Fruit fly (Drosophila melanogaster) whole organism, embryonic: ENCODE results near the gene RpL28.

Experiments used
- Awh ChIP-seq: fragments of 200-800 bp; sonication (Bioruptor generic); IDR thresholded peaks from 2 replicates; pipeline ENCODE4, ENCODE4 v1.3.6; 2022; ENCODE audit warnings: missing biosample characterization, missing genetic modification characterization
- CG10543 ChIP-seq: fragments of 200-800 bp; sonication (Bioruptor generic); optimal IDR thresholded peaks from 3 replicates; lab custom pipeline; 2017; ENCODE audit warnings: missing biosample characterization, mild to moderate bottlenecking, missing genetic modification characterization, moderate library complexity
- CG11247 ChIP-seq: fragments of 200-800 bp; sonication (Bioruptor generic); IDR thresholded peaks from 2 replicates; pipeline ENCODE4 v1.3.6; 2022; ENCODE audit warnings: missing biosample characterization, missing genetic modification characterization
- CG11560 ChIP-seq: fragments of 200-800 bp; sonication (Bioruptor generic); IDR thresholded peaks from 3 replicates; pipeline ENCODE4 v1.3.6; 2022; ENCODE audit warnings: missing biosample characterization, missing genetic modification characterization
- CG13123 ChIP-seq: fragments of 200-800 bp; sonication (Bioruptor generic); optimal IDR thresholded peaks from 2 replicates; lab custom pipeline; 2016; ENCODE audit warnings: missing biosample characterization, missing genetic modification characterization
- CG14667 ChIP-seq: fragments of 200-800 bp; sonication (Bioruptor generic); IDR thresholded peaks from 2 replicates; pipeline ENCODE4 v1.3.6; 2022; ENCODE audit warnings: missing biosample characterization, missing genetic modification characterization
- CG14860 ChIP-seq: fragments of 200-800 bp; sonication (Bioruptor generic); IDR thresholded peaks from 3 replicates; pipeline ENCODE4 v1.3.6; 2022; ENCODE audit warnings: missing biosample characterization, missing genetic modification characterization; ENCODE audit not compliant: partially characterized antibody
- CG15269 ChIP-seq: fragments of 200-800 bp; sonication (Bioruptor generic); optimal IDR thresholded peaks from 2 replicates; lab custom pipeline; 2018; ENCODE audit warnings: missing biosample characterization, mild to moderate bottlenecking, missing genetic modification characterization, moderate library complexity
- CG17359 ChIP-seq: fragments of 200-800 bp; sonication (Bioruptor generic); optimal IDR thresholded peaks from 3 replicates; lab custom pipeline; 2018; ENCODE audit warnings: missing biosample characterization, mild to moderate bottlenecking, missing genetic modification characterization, moderate library complexity
- CG17361 ChIP-seq: fragments of 200-800 bp; sonication (Bioruptor generic); IDR thresholded peaks from 3 replicates; pipeline ENCODE4 v1.3.6; 2022; ENCODE audit warnings: missing biosample characterization, missing genetic modification characterization
- CG17568 ChIP-seq: fragments of 200-800 bp; sonication (Bioruptor generic); optimal IDR thresholded peaks from 2 replicates; lab custom pipeline; 2018; ENCODE audit warnings: missing biosample characterization, mild to moderate bottlenecking, missing genetic modification characterization, moderate library complexity
- CG17829 ChIP-seq: fragments of 200-800 bp; optimal IDR thresholded peaks from 2 replicates; lab custom pipeline; 2019; ENCODE audit warnings: missing biosample characterization, mild to moderate bottlenecking, missing genetic modification characterization, moderate library complexity
- CG1792 ChIP-seq: fragments of 200-800 bp; sonication (Bioruptor generic); optimal IDR thresholded peaks from 2 replicates; lab custom pipeline; 2016; ENCODE audit warnings: missing biosample characterization, missing genetic modification characterization
- CG31365 ChIP-seq: fragments of 200-800 bp; sonication (Bioruptor generic); optimal IDR thresholded peaks from 2 replicates; lab custom pipeline; 2018; ENCODE audit warnings: missing biosample characterization, mild to moderate bottlenecking, missing genetic modification characterization
- CG4328 ChIP-seq: fragments of 200-800 bp; sonication (Bioruptor generic); optimal IDR thresholded peaks from 3 replicates; lab custom pipeline; 2017; ENCODE audit warnings: missing biosample characterization, missing genetic modification reagents, missing genetic modification characterization
- CG4404 ChIP-seq: fragments of 200-800 bp; sonication (Bioruptor generic); IDR thresholded peaks from 2 replicates; pipeline ENCODE4 v1.3.6; 2022; ENCODE audit warnings: missing biosample characterization, missing genetic modification characterization
- CG6765 ChIP-seq: fragments of 200-800 bp; sonication (Bioruptor generic); optimal IDR thresholded peaks from 3 replicates; lab custom pipeline; 2017; ENCODE audit warnings: missing biosample characterization, mild to moderate bottlenecking, missing genetic modification characterization
- CG7928 ChIP-seq: fragments of 200-800 bp; sonication (Bioruptor generic); optimal IDR thresholded peaks from 2 replicates; lab custom pipeline; 2017; ENCODE audit warnings: missing biosample characterization, mild to moderate bottlenecking, missing genetic modification characterization
- CG8089 ChIP-seq: fragments of 200-800 bp; sonication (Bioruptor generic); optimal IDR thresholded peaks from 3 replicates; lab custom pipeline; 2016; ENCODE audit warnings: missing biosample characterization, missing genetic modification characterization
- CG8281 ChIP-seq: fragments of 200-800 bp; sonication (Bioruptor generic); optimal IDR thresholded peaks from 2 replicates; lab custom pipeline; 2018; ENCODE audit warnings: missing biosample characterization, mild to moderate bottlenecking, missing genetic modification characterization, moderate library complexity
- CrebB ChIP-seq: fragments of 200-800 bp; sonication (Bioruptor generic); optimal IDR thresholded peaks from 3 replicates; lab custom pipeline; 2018; ENCODE audit warnings: missing biosample characterization, mild to moderate bottlenecking, missing genetic modification characterization
- Deaf1 ChIP-seq: fragments of 200-800 bp; optimal IDR thresholded peaks from 3 replicates; lab custom pipeline; 2019; ENCODE audit warnings: missing biosample characterization, mild to moderate bottlenecking, missing genetic modification characterization, moderate library complexity
- Fer3 ChIP-seq: fragments of 200-800 bp; sonication (Bioruptor generic); optimal IDR thresholded peaks from 2 replicates; lab custom pipeline; 2018; ENCODE audit warnings: missing biosample characterization, mild to moderate bottlenecking, missing genetic modification characterization, moderate library complexity
- HLH54F ChIP-seq: fragments of 200-800 bp; sonication (Bioruptor generic); optimal IDR thresholded peaks from 3 replicates; lab custom pipeline; 2016; ENCODE audit warnings: missing biosample characterization, missing genetic modification characterization
- HLHmδ ChIP-seq: fragments of 200-800 bp; sonication (Bioruptor generic); optimal IDR thresholded peaks from 2 replicates; lab custom pipeline; 2018; ENCODE audit warnings: missing biosample characterization, mild to moderate bottlenecking, missing genetic modification characterization, moderate library complexity
- Hand ChIP-seq: fragments of 200-800 bp; sonication (Bioruptor generic); optimal IDR thresholded peaks from 2 replicates; lab custom pipeline; 2017; ENCODE audit warnings: mild to moderate bottlenecking, missing biosample characterization, missing genetic modification reagents, missing genetic modification characterization
- Hr78 ChIP-seq, 2 experiments: fragments of 200-800 bp in 1 of 2; fragments of >200 bp in 1 of 2; sonication (Bioruptor generic) in 1 of 2; optimal IDR thresholded peaks; 2 replicates each; lab custom pipeline; 2017 to 2019; ENCODE audit warnings: missing biosample characterization in 2 of 2, missing genetic modification characterization in 2 of 2, mild to moderate bottlenecking in 1 of 2, moderate library complexity in 1 of 2
- Lpt ChIP-seq: fragments of >200 bp; optimal IDR thresholded peaks from 2 replicates; lab custom pipeline; 2018; ENCODE audit warnings: missing biosample characterization, missing genetic modification characterization
- MTF-1 ChIP-seq: fragments of 200-800 bp; sonication (Bioruptor generic); optimal IDR thresholded peaks from 2 replicates; lab custom pipeline; 2018; ENCODE audit warnings: missing biosample characterization, mild to moderate bottlenecking, missing genetic modification characterization, borderline replicate concordance
- Meics ChIP-seq: fragments of 200-800 bp; sonication (Bioruptor generic); optimal IDR thresholded peaks from 2 replicates; lab custom pipeline; 2017; ENCODE audit warnings: missing biosample characterization, mild to moderate bottlenecking, missing genetic modification characterization
- Side ChIP-seq: fragments of 200-800 bp; sonication (Bioruptor generic); optimal IDR thresholded peaks from 2 replicates; lab custom pipeline; 2016; ENCODE audit warnings: missing biosample characterization, missing genetic modification characterization
- Sry-β ChIP-seq: fragments of 200-800 bp; sonication (Bioruptor generic); optimal IDR thresholded peaks from 2 replicates; lab custom pipeline; 2018; ENCODE audit warnings: missing biosample characterization, mild to moderate bottlenecking, missing genetic modification characterization, moderate library complexity
- Vsx1 ChIP-seq: fragments of 200-800 bp; sonication (Bioruptor generic); optimal IDR thresholded peaks from 2 replicates; lab custom pipeline; 2017; ENCODE audit warnings: missing biosample characterization, mild to moderate bottlenecking, missing genetic modification characterization, missing genetic modification reagents
- abd-A ChIP-seq: fragments of 200-800 bp; sonication (Bioruptor generic); optimal IDR thresholded peaks from 3 replicates; lab custom pipeline; 2019; ENCODE audit warnings: missing biosample characterization, mild to moderate bottlenecking, missing genetic modification characterization, moderate library complexity
- ap ChIP-seq: fragments of 200-800 bp; sonication (Bioruptor generic); IDR thresholded peaks from 2 replicates; pipeline ENCODE4 v1.3.6; 2022; ENCODE audit warnings: missing biosample characterization, missing genetic modification characterization
- cas ChIP-seq: fragments of 200-800 bp; sonication (Bioruptor generic); IDR thresholded peaks from 2 replicates; pipeline ENCODE4 v1.3.6; 2022; ENCODE audit warnings: missing biosample characterization, missing genetic modification characterization
- cg ChIP-seq: fragments of 200-800 bp; sonication (Bioruptor generic); optimal IDR thresholded peaks from 3 replicates; lab custom pipeline; 2019; ENCODE audit warnings: missing biosample characterization, mild to moderate bottlenecking, missing genetic modification characterization, moderate library complexity
- dysf ChIP-seq: fragments of 200-800 bp; sonication (Bioruptor generic); IDR thresholded peaks from 3 replicates; pipeline ENCODE4 v1.3.6; 2022; ENCODE audit warnings: missing biosample characterization, missing genetic modification characterization
- gce ChIP-seq: fragments of 200-800 bp; sonication (Bioruptor generic); IDR thresholded peaks from 3 replicates; pipeline ENCODE4 v1.3.6; 2022; ENCODE audit warnings: missing biosample characterization, missing genetic modification characterization
- grn ChIP-seq: fragments of 200-800 bp; sonication (Bioruptor generic); optimal IDR thresholded peaks from 3 replicates; lab custom pipeline; 2017; ENCODE audit warnings: missing biosample characterization, missing genetic modification characterization
- ind ChIP-seq: fragments of 200-800 bp; sonication (Bioruptor generic); optimal IDR thresholded peaks from 3 replicates; lab custom pipeline; 2016; ENCODE audit warnings: missing biosample characterization, missing genetic modification characterization
- ken ChIP-seq: fragments of 200-800 bp; sonication (Bioruptor generic); IDR thresholded peaks from 3 replicates; pipeline ENCODE4 v1.3.6; 2022; ENCODE audit warnings: missing biosample characterization, missing genetic modification characterization
- sc ChIP-seq, 3 experiments: fragments of >200 bp in 2 of 3; fragments of 200-800 bp in 1 of 3; sonication (Bioruptor generic) in 1 of 3; optimal IDR thresholded peaks; 2 replicates in 2 of 3; 3 replicates in 1 of 3; lab custom pipeline; 2017; ENCODE audit warnings: mild to moderate bottlenecking in 1 of 3, missing biosample characterization in 1 of 3, missing genetic modification characterization in 1 of 3, missing genetic modification reagents in 1 of 3
- sd ChIP-seq: fragments of 200-800 bp; sonication (Bioruptor generic); optimal IDR thresholded peaks from 3 replicates; lab custom pipeline; 2018; ENCODE audit warnings: missing biosample characterization, mild to moderate bottlenecking, missing genetic modification characterization, moderate library complexity
- vvl ChIP-seq: fragments of 200-800 bp; sonication (Bioruptor generic); IDR thresholded peaks from 2 replicates; pipeline ENCODE4 v1.3.6; 2022; ENCODE audit warnings: missing biosample characterization, missing genetic modification characterization
- wdn ChIP-seq: fragments of 200-800 bp; sonication (Bioruptor generic); IDR thresholded peaks from 2 replicates; pipeline ENCODE4 v1.3.6; 2022; ENCODE audit warnings: missing biosample characterization, missing genetic modification characterization
- zf30C ChIP-seq: fragments of 200-800 bp; sonication (Bioruptor generic); optimal IDR thresholded peaks from 3 replicates; lab custom pipeline; 2018; ENCODE audit warnings: missing biosample characterization, mild to moderate bottlenecking, missing genetic modification characterization

Gene RpL28

dm6 chr3L:3198447-3199402 lies 24.0 kb downstream of the RpL28 start, which contains the start of the genes CG32276 and gry (continued):
- TF ChIP-seq CG4328 (GFP tag; lab: Kevin White, UChicago) (peak; percentile 70), CG13123 (peak; percentile 54), Hr78 (GFP tag; optimal IDR thresholded peaks at IDR 0.05; lab: Kevin White, UChicago) (no peak), CG7928 (GFP tag; lab: Kevin White, UChicago) (peak; percentile 99), Deaf1 (no peak), CrebB (tag; lab: Kevin White, UChicago) (peak; percentile 67), CG4404 (GFP tag; lab: Robert Waterston, UW) (peak; percentile 33; the same call in 1 of the 2 replicates), HLHmδ (GFP tag; lab: Kevin White, UChicago) (peak; percentile 50), abd-A (tag; lab: Kevin White, UChicago) (no peak), Fer3 (peak; percentile 72), Vsx1 (GFP tag; lab: Kevin White, UChicago) (no peak), CG17361 (no peak; the same call in 2 of the 3 replicates), ind (peak; percentile 81), ap (GFP tag; lab: Robert Waterston, UW) (peak; percentile 82), CG14860 (GFP tag; lab: Robert Waterston, UW) (no peak), CG1792 (GFP tag; lab: Kevin White, UChicago) (no peak), CG17359 (tag; lab: Kevin White, UChicago) (peak; percentile 62), Lpt (GFP tag; lab: Kevin White, UChicago) (no peak), Side (peak; percentile 86), CG10543 (peak; percentile 79), CG14667 (GFP tag; lab: Robert Waterston, UW) (peak; percentile 51; the same call in 1 of the 2 replicates), sd (no peak), vvl (GFP tag; lab: Robert Waterston, UW) (peak; percentile 82), CG17568 (no peak), cas (peak; percentile 54; the same call in 1 of the 2 replicates), wdn (GFP tag; lab: Robert Waterston, UW) (0 out of 2 replicates have a peak, but pooled peaks have one; percentile 8), CG31365 (no peak), sc (optimal IDR thresholded peaks at IDR 0.05; lab: Kevin White, UChicago) (no peak), sc (GFP tag; optimal IDR thresholded peaks at IDR 0.05; lab: Kevin White, UChicago) (no peak), CG8281 (tag; lab: Kevin White, UChicago) (peak; percentile 40), Meics (GFP tag; lab: Kevin White, UChicago) (peak; percentile 78), Sry-β (GFP tag; lab: Kevin White, UChicago) (peak; percentile 87), CG15269 (tag; lab: Kevin White, UChicago) (no peak), Awh (no peak), ken (GFP tag; lab: Robert Waterston, UW) (peak; percentile 54; the same call in 1 of the 3 replicates), cg (peak; percentile 73), Hand (no peak), grn (no peak), MTF-1 (GFP tag; lab: Kevin White, UChicago) (peak; percentile 42), zf30C (GFP tag; lab: Kevin White, UChicago) (no peak), CG8089 (peak; percentile 58), CG17829 (peak; percentile 87), dysf (peak; percentile 74), CG6765 (GFP tag; lab: Kevin White, UChicago) (no peak), HLH54F (GFP tag; lab: Kevin White, UChicago) (peak; percentile 85), CG11560 (tag; lab: Robert Waterston, UW) (no peak), CG11247 (GFP tag; lab: Robert Waterston, UW) (peak; percentile 54), gce (no peak)
